Fruit fly (Drosophila melanogaster) Kc167 (cell line): ENCODE measurements around the gene Npc2c.

ENCODE experiments used
- Myc ChIP-seq: fragments of >200 bp; optimal IDR thresholded peaks from 2 replicates; lab custom pipeline; 2017; ENCODE audit warnings: missing external identifiers
- Sin3A ChIP-seq: fragments of >200 bp; optimal IDR thresholded peaks from 2 replicates; lab custom pipeline; 2018; ENCODE audit warnings: missing external identifiers
- h ChIP-seq: fragments of >200 bp; optimal IDR thresholded peaks from 3 replicates; lab custom pipeline; 2018; ENCODE audit warnings: missing external identifiers
- insv ChIP-seq: fragments of >200 bp; optimal IDR thresholded peaks from 3 replicates; lab custom pipeline; 2018; ENCODE audit warnings: missing external identifiers
- psq ChIP-seq: fragments of >200 bp; optimal IDR thresholded peaks from 2 replicates; lab custom pipeline; 2017; ENCODE audit warnings: missing external identifiers
- ttk ChIP-seq: sonication (Bioruptor generic); optimal IDR thresholded peaks from 2 replicates; lab custom pipeline; 2017; ENCODE audit warnings: missing external identifiers

Gene Npc2c

DNA sequence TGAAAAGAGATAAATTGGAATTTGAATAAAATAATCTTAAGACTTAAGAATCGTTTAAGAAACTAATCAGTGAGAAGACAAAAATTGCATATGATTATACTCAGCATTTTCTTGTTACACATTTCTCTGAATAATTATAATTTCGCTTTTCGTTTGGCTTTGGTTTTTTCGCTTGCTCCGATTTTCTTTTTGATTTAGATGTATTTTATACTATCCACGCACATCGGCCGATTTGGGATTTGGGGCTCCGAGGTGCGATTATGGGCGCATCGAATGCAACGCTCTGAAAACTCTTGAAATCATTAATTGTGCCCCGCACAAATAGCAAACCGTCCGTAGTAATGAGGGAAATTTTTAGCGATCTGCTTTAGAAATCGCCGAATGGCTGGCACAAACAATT is 31.5 kb downstream of the Npc2c start:
- TF ChIP-seq psq (lab: Kevin White, UChicago) (no peak), Sin3A (lab: Kevin White, UChicago) (no peak), ttk (lab: Kevin White, UChicago) (no peak), insv (lab: Kevin White, UChicago) (no peak), h (lab: Kevin White, UChicago) (no peak), Myc (no peak)

DNA sequence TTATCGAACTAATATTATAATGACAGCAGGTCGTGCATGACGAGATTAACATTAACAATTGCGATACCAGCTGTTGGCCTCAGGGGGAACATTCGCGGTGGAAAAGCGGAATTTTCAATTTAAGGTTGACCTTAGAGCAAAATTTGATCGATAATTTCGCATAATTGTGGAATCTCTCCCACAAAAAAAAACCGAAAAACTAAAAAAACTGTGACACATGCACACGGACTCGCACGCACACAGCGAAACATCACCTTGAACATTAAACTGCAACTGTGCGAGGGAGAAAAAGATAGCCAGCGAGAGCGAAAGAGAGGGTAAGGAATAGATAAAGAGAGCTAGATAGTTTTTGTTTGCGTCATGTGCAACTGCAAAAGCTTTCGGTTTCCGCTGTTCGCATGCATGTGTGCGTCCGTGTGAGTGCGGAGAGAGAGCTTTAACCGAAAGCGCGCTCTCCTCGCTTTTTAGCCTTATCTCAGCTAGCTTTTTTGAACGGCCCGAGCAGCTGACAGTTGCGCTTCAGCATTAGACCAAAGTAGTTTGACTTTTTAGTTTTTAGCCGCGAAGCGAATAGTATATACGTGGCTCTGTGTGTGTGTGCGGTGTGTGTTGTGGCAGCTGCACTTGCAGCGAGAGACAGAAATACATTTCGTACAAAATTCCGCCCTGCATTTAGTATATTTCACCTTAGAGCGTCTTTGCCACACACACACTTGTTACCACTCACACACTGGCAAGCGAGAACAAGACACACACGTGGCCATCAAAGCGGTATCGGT is 33.4 kb downstream of the Npc2c start:
- TF ChIP-seq Sin3A (lab: Kevin White, UChicago) (no peak), insv (lab: Kevin White, UChicago) (no peak), h (lab: Kevin White, UChicago) (no peak), ttk (lab: Kevin White, UChicago) (no peak), psq (lab: Kevin White, UChicago) (no peak), Myc (no peak)

DNA sequence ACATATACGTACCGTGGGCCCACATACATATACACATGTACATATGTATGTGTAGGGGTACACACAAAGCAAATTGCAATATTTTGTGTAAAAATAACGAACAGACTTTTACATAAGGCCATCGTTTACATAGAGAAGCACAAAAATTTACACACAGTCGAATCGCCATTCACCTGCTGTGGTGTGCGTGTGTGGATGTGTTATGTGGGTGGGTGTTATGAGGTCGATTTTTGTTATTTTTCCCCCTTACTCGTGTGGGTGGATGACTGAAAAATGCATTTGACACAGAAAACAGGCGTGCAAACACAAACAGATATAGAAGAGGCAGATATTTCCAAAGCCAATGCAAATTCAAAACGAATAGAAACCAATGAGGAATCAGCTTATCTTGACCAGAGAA is 35.0 kb downstream of the Npc2c start:
- no peak for TF ChIP-seq psq (lab: Kevin White, UChicago)
- TF ChIP-seq insv (lab: Kevin White, UChicago) = no peak
- no peak for TF ChIP-seq ttk (lab: Kevin White, UChicago)
- TF ChIP-seq Myc = no peak
- TF ChIP-seq Sin3A (lab: Kevin White, UChicago) = no peak
- no peak for TF ChIP-seq h (lab: Kevin White, UChicago)

DNA sequence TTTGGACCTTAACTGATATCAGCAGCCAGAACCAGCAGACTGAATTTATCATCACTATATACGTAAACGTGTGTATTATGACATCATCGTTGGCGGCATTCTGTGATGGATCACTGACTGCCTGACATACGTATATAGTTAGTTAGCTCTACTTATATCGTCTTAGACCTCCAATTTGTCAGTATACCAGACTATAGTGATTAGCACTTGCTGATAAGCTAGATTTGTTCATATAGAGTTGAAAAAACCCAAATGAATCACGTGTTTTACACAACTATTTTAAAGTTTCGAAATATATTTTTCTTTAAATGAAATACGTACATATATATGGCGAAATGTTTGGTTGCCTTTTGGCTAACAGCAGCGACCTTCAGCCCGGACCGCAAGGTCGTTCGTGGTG is 35.7 kb downstream of the Npc2c start:
- TF ChIP-seq Sin3A (lab: Kevin White, UChicago) (no peak), insv (lab: Kevin White, UChicago) (no peak), psq (lab: Kevin White, UChicago) (no peak), h (lab: Kevin White, UChicago) (no peak), Myc (no peak), ttk (lab: Kevin White, UChicago) (no peak)

DNA sequence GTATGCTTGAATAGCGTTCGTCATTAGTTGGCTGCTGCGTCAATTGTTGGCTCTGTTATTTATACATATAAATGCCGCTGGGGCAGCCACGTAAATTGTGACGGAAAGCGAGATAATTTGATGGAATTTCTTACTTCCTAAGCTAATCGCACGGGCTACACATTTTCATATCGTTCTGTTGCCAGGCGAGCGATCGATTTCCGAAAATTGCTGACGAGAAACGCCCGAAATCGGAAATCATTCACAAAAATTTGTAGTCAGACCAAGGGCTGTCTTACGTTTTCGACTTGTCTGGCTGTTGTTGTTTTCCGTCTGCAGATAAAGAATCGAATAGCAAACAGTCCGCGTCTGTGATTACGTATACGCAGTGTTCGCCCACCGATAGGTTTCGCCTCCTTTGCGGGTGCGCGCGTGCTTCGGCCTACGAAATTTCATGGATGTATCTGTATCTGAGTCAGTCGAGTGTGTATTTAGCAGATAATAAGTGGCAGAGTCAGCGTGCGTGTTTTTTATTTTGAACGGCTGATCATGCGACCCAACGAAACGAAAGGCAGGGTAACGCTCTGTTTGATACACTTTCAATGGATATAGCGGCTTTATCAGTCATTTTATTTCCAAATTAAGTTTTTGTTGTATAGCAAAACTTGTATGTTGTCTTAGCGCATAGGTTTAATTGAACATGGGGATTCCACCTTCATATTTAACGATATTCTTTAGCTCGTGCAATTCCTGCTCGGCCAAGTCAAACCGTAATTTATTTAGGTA is 37.7 kb downstream of the Npc2c start:
- no peak for TF ChIP-seq ttk (lab: Kevin White, UChicago)

DNA sequence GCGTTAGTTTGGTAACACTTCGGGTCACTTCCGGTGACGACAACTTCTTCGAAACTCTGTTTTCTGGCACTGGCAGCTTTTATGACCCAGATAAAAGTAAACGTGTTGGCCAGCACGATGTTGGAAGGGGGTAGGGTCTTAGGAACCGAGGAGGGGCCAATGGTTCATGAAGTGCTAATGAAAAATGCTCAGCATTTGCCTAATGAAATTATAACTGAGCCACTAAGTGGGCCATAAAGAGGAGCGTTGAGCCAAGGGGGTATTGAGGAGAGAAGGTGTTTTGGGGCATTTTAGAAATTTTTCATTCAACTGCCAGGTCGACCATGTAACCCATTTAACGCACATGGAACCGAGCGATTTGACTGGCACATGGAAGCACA is 38.2 kb downstream of the Npc2c start:
- TF ChIP-seq insv (lab: Kevin White, UChicago) = no peak
- no peak for TF ChIP-seq psq (lab: Kevin White, UChicago)
- no peak for TF ChIP-seq Sin3A (lab: Kevin White, UChicago)
- no peak for TF ChIP-seq h (lab: Kevin White, UChicago)
- TF ChIP-seq ttk (lab: Kevin White, UChicago) = no peak

DNA sequence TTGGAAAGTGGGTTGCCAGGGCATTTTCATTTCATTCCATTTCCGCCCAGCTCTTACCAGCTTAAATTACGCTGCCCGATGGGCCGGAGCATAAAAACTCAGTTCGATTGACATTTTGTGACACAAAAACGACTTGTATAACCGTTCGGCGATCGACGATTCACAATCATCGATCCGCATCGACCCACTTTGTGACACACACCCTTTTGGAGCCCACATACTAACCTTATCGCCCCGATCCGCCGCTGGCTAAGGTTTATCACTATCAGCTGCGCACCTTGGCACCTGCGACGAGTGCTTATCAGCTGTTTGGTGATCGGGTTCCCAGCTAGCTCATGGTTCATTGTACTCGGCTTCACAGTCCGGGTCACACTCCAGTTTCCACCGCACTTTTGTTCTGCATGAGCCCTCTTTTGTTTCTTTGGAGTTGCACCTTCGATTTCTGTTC is 39.4 kb downstream of the Npc2c start:
- TF ChIP-seq Sin3A (lab: Kevin White, UChicago) (no peak), h (lab: Kevin White, UChicago) (no peak), psq (lab: Kevin White, UChicago) (no peak), ttk (lab: Kevin White, UChicago) (no peak), Myc (no peak), insv (lab: Kevin White, UChicago) (no peak)

DNA sequence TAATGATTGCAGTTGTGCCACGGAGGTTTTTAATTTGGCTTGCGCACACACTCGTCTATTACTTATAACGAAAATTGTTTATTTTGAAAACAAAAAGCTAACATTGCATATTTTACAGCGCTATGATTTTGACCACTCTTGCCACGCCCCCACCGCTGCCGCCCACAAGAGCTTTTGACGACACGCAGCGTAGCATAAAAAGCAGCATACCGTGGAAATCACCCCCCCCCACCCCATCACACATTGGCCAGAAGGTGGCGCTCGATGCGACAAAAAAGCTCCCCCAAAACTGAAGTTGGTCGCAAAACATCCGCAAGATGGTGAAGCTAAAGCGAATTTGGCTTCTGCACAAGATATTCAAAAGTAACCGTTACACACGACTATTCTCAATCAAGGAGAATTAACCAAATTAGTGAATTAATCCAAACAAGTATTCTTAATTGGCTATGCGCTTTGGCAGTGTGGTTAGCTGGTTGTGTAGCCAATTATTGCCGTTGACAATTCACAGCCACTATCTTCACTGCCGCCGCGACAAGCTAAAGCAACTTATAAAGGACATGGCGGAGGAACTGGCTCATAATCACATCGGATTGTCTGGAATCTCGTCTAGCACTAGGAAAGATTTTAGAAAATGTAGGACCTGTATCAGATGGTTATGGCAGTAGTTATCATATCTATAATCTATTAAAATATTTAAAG is 40.6 kb downstream of the Npc2c start:
- TF ChIP-seq insv (lab: Kevin White, UChicago) = no peak
- TF ChIP-seq psq (lab: Kevin White, UChicago) = no peak
- no peak for TF ChIP-seq Sin3A (lab: Kevin White, UChicago)

DNA sequence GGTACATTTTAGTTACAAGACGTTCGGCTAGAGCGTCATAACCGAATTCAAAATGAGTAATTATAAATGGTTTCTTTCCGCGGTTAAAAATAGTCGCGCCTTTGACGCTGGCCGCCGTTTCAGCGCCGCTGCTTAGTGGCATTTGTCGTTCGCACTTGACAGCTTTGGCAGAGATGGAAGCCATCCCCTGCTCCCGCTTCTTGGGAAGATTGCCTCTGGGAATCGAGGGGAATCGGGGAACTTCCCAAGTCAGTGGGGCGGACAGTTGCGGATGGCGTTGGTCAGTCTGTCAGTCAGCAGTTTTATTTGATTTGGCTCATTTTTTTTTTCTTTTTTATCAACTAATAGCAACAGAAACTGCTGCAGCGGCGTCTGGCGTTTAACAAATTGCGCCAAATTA is 46.7 kb downstream of the Npc2c start:
- TF ChIP-seq Sin3A (lab: Kevin White, UChicago) (no peak), psq (lab: Kevin White, UChicago) (no peak), h (lab: Kevin White, UChicago) (no peak), insv (lab: Kevin White, UChicago) (no peak), ttk (lab: Kevin White, UChicago) (no peak), Myc (no peak)

DNA sequence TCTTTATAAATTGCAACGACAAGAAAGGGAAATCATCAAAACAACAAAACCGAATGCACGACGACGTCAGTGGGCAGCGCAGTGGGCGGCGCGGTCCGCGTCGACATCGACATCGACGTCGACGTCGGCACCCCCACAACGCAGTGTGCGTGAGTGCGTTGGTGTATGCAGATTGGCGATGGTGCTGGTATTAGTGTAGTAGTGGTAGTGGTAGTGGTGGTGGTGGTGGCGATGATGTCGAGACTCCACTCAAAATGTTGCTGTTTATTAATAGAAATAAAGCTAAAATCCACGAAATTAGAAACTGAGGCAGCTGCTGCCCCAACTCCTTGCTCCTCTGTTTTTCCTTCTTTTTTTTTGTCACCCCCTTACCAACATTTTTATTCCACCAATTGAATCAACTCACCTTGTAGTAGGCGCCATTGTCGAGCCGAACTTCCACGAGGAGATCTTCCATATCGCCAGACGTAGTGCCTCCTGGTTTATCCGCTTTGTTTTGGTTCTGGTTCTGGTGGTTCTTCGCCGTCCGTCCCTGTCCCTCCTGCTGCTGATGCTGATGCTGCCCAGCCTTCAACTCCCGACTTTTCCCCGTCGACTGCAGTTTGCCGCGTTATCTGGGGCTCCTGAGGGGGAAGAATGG is 48.4 kb downstream of the Npc2c start:
- TF ChIP-seq Myc (no peak), h (lab: Kevin White, UChicago) (no peak), insv (lab: Kevin White, UChicago) (no peak), Sin3A (lab: Kevin White, UChicago) (no peak), ttk (lab: Kevin White, UChicago) (no peak), psq (lab: Kevin White, UChicago) (no peak)

DNA sequence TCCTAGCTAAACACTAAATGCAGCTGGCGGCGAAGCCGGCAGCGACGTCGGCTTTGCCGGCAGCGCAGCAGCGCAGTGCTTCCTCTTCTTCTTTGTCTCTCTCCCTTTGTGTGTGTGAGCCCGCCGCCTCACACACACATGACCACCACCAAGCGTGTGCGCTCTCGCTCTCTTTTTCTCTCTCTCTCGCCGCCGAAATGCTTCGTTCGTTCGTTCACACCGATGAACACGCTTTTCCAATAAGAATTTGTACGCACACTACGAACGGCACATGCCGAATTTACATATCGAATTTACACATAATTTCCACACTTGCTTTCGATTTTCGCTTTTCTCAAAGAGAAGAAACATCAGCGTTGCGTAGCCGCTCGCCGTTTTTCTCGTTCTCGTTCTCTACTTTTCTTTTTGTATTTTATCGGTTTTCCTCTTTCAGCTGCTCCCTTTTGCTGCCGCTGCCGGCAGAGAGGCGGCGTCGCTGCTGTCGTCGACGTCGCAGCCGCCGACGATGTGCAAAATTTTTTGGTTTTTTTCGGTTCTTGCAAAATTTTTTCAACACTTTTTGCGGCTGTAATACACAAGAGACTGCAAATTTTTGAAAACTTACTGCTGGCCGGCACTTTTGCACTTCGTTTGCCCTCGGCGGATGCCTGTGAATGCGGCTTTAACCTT is 49.3 kb downstream of the Npc2c start:
- no peak for TF ChIP-seq ttk (lab: Kevin White, UChicago)
- peak; percentile 79 for TF ChIP-seq insv (lab: Kevin White, UChicago)
